Fruit fly (Drosophila melanogaster) Kc167 (cell line): ENCODE measurements around the gene wuho.

Experiments
- Myc ChIP-seq: fragments of >200 bp; optimal IDR thresholded peaks from 2 replicates; lab custom pipeline; 2017; ENCODE audit warnings: missing external identifiers
- Sin3A ChIP-seq: fragments of >200 bp; optimal IDR thresholded peaks from 2 replicates; lab custom pipeline; 2018; ENCODE audit warnings: missing external identifiers
- h ChIP-seq: fragments of >200 bp; optimal IDR thresholded peaks from 3 replicates; lab custom pipeline; 2018; ENCODE audit warnings: missing external identifiers
- insv ChIP-seq: fragments of >200 bp; optimal IDR thresholded peaks from 3 replicates; lab custom pipeline; 2018; ENCODE audit warnings: missing external identifiers
- psq ChIP-seq: fragments of >200 bp; optimal IDR thresholded peaks from 2 replicates; lab custom pipeline; 2017; ENCODE audit warnings: missing external identifiers
- ttk ChIP-seq: sonication (Bioruptor generic); optimal IDR thresholded peaks from 2 replicates; lab custom pipeline; 2017; ENCODE audit warnings: missing external identifiers

Gene wuho

DNA sequence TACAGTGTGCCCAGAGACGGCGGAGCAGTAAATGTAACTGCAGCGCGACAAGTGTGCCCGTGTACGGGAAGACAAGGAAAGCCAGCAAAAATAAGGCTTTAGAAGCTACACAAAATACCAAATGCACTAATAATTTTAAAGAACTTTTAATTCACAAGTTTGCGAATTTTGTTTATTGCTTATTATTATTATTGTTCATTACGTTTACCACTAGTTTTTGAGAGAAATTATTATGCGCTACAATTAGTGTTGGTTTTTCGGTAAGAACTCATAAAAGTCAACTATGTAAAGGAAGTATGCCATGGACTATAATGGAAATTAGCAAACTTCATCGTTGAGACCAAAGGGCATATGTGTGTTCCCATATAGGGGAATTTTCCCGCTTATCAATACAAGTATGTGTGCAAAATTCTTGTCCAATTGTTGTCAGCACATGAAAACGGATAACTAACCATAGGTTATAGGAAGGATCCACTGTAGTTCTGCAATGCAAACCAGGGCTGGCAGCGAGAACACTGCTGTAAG, 20.7 kb upstream of the wuho start, which contains the start of gene schlank:
TSS of gene schlank (minus strand) at position 42 of the 525 bp plus-strand sequence.
- TF ChIP-seq psq (lab: Kevin White, UChicago) (no peak), h (no peak), insv (lab: Kevin White, UChicago) (no peak), Myc (lab: Kevin White, UChicago) (no peak), ttk (lab: Kevin White, UChicago) (no peak), Sin3A (no peak)

DNA sequence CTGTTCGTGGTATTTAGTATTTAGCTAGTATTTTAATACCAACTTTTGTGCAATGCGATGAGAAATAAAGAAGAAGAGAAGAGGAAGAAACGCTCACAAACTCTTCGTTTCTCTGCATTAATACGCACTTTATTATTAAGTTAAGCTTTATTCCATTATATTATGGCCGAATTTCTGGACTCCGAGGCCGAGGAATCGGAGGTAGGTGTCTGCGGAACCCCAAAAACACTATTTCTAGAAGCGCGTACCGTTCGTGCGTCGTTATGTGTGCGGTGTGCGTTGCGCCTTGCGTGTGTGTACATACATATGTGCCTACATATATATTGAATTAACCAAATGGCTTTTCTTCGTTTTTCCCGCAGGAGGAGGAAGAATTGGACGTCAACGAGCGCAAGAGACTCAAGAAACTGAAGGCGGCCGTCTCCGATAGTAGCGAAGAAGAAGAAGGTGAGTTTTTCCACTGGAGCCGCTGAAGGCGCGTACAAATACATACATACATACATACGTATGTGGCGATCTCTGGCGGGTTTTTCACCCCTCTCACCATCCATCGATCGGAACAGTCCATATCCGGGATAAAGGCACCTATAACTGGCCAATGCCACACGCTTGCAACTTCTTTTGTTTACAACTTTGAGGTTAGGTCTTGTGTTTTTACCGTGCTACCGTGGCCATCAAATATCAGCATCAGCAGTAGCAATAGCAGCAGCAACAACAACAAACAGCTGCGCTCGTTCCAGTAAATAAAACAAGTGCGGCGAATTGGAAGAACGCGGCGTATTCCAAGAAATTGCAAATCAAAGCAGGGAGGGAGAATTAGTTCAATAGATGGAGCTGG, 19.9 kb upstream of the wuho start, which contains the start of gene Spt6:
TSS of gene Spt6 (plus strand) at position 53 of the 838 bp plus-strand sequence.
- TF ChIP-seq ttk (lab: Kevin White, UChicago) (no peak), insv (lab: Kevin White, UChicago) (no peak), Myc (lab: Kevin White, UChicago) (no peak), psq (lab: Kevin White, UChicago) (no peak), Sin3A (no peak), h (no peak)

dm6 chrX:6276590-6276989, 11.3 kb upstream of the wuho start, which contains the start of gene CG3566:
CG3566 (minus strand) TSS chrX:6276724.
- TF ChIP-seq h (no peak), Myc (lab: Kevin White, UChicago) (no peak), Sin3A (no peak), ttk (lab: Kevin White, UChicago) (no peak), insv (lab: Kevin White, UChicago) (no peak), psq (lab: Kevin White, UChicago) (no peak)

dm6 chrX:6278879-6279628, 8.8 kb upstream of the wuho start:
- no peak for TF ChIP-seq Sin3A
- no peak for TF ChIP-seq h
- no peak for TF ChIP-seq ttk (lab: Kevin White, UChicago)
- TF ChIP-seq Myc (lab: Kevin White, UChicago) = no peak
- no peak for TF ChIP-seq psq (lab: Kevin White, UChicago)
- no peak for TF ChIP-seq insv (lab: Kevin White, UChicago)

DNA sequence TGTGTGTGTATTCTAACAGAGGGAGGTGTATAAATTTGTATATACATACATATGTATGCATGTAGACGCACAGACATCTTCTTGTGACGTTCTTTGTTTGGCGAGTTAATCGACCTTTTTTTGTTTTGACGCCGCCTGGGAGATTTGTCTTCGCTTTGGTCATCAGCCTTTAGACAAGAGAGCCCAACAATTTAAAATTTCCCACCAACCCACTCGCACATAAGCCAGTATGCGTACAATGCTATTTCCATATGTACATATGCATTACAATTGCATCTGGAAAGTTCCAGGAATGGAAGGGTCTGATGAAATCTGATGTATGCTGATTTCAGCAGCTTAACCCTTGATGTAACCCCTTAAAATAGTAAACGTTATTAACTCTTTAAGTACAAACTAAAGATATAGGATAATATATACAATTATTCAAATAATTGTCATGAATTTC, 8.2 kb upstream of the wuho start, which contains the start of gene Ubi-p5E:
TSS of gene Ubi-p5E (minus strand) at position 19 of the 445 bp plus-strand sequence.
- no peak for TF ChIP-seq Myc (lab: Kevin White, UChicago)
- TF ChIP-seq ttk (lab: Kevin White, UChicago) = no peak
- no peak for TF ChIP-seq Sin3A
- no peak for TF ChIP-seq psq (lab: Kevin White, UChicago)
- no peak for TF ChIP-seq insv (lab: Kevin White, UChicago)
- TF ChIP-seq h = no peak

dm6 chrX:6283470-6283869, 4.4 kb upstream of the wuho start, which contains the start of gene CG11700:
CG11700 (minus strand) TSS chrX:6283575.
- TF ChIP-seq h = no peak
- TF ChIP-seq ttk (lab: Kevin White, UChicago) = no peak
- TF ChIP-seq Myc (lab: Kevin White, UChicago) = no peak

DNA sequence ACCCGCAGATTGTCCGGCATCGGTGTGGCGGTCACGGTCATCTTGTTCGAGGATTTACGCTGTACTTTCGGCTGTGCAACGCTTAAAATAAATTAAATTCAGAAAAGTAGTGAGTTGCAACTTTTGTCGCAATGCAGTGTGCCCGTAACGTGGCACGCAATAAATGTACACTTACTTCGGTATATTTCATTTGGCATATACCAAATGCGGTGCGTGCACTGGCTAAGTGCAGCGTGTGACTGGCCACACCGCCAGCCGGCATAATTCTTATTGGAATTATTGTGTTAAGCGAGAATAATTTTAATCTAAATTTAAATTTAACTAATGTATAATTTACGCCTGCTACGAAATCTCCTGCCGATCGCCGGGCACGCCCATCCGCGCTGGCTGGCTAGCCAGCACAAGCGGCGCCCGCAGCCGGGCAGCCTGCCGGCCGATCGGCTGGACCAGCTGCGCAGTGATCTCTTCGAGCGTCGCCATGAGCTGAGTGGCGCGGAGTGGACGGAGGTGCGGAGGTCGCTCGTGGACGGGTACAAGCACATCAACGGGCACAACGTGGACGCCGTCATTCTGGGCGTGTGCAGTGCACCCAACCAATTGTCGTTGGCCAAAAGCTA, 3.3 kb downstream of the wuho start, which contains the start of the genes Rpt4 and mldr:
TSS of gene Rpt4 (minus strand) at position 163 of the 617 bp plus-strand sequence.
TSS of gene mldr (plus strand) at position 221 of the 617 bp plus-strand sequence.
- TF ChIP-seq Myc (lab: Kevin White, UChicago) (no peak), insv (lab: Kevin White, UChicago) (peak; percentile 98), h (no peak), Sin3A (no peak), ttk (lab: Kevin White, UChicago) (no peak), psq (lab: Kevin White, UChicago) (no peak)

dm6 chrX:6294243-6294642, 6.3 kb downstream of the wuho start, which contains the start of gene CG15892:
CG15892 (minus strand) TSS chrX:6294343.
- TF ChIP-seq insv (lab: Kevin White, UChicago) (no peak), psq (lab: Kevin White, UChicago) (no peak), Myc (lab: Kevin White, UChicago) (no peak), ttk (lab: Kevin White, UChicago) (no peak), h (no peak), Sin3A (no peak)

dm6 chrX:6295129-6295539, 7.2 kb downstream of the wuho start, which contains the start of the genes CG15891 and CG3815:
CG15891 (minus strand) TSS chrX:6295345.
CG3815 (plus strand) TSS chrX:6295389.
- TF ChIP-seq h = no peak
- no peak for TF ChIP-seq insv (lab: Kevin White, UChicago)
- TF ChIP-seq psq (lab: Kevin White, UChicago) = no peak
- no peak for TF ChIP-seq Sin3A
- TF ChIP-seq ttk (lab: Kevin White, UChicago) = no peak
- no peak for TF ChIP-seq Myc (lab: Kevin White, UChicago)

DNA sequence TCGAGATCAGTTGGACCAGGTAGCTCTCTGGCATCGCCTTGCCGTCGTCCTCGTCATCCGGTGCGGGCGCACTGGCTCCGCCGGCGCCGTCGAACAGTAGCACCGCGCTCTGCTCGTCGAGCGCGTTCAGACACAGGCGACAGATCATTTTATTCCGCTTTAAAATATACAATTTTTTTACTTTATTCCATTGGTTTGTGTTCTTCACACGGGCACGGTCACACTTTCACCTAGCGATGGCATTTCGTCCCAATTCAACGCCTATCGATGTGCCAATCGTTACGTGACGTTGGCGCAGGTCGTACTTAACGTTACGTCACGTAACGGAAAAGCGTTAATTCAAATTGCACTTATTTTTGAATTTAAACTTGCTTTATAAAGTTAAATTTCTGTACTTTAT, 13.2 kb downstream of the wuho start, which contains the start of gene CG12219:
TSS of gene CG12219 (minus strand) at position 234 of the 400 bp plus-strand sequence.
- TF ChIP-seq Myc (lab: Kevin White, UChicago) (no peak), h (no peak), ttk (lab: Kevin White, UChicago) (no peak), Sin3A (no peak), psq (lab: Kevin White, UChicago) (no peak), insv (lab: Kevin White, UChicago) (no peak)

dm6 chrX:6303196-6303595, 15.3 kb downstream of the wuho start:
- no peak for TF ChIP-seq Sin3A
- TF ChIP-seq psq (lab: Kevin White, UChicago) = no peak
